Fruit fly (Drosophila melanogaster) whole organism, pupa: ENCODE measurements around the gene Hnf4.

Experiments
- CG10348 ChIP-seq: fragments of 200-800 bp; sonication (Bioruptor generic); IDR thresholded peaks from 2 replicates; pipeline ENCODE4 v1.3.6; 2022; ENCODE audit warnings: missing biosample characterization, missing genetic modification characterization
- CG12605 ChIP-seq: fragments of 200-800 bp; sonication (Bioruptor generic); IDR thresholded peaks from 2 replicates; pipeline ENCODE4 v1.3.6; 2022; ENCODE audit warnings: missing biosample characterization, missing genetic modification characterization
- CG13204 ChIP-seq: fragments of 200-800 bp; sonication (Bioruptor generic); optimal IDR thresholded peaks from 2 replicates; lab custom pipeline; 2018; ENCODE audit warnings: missing biosample characterization, mild to moderate bottlenecking, missing genetic modification characterization, moderate library complexity
- CG14655 ChIP-seq: fragments of 200-800 bp; sonication (Bioruptor generic); optimal IDR thresholded peaks from 3 replicates; lab custom pipeline; 2017; ENCODE audit warnings: mild to moderate bottlenecking, missing biosample characterization, missing genetic modification reagents, missing genetic modification characterization
- CG15710 ChIP-seq: fragments of 200-800 bp; sonication (Bioruptor generic); optimal IDR thresholded peaks from 2 replicates; lab custom pipeline; 2018; ENCODE audit warnings: missing biosample characterization, mild to moderate bottlenecking, missing genetic modification characterization, moderate library complexity
- CG17806 ChIP-seq: fragments of 200-800 bp; sonication (Bioruptor generic); optimal IDR thresholded peaks from 2 replicates; lab custom pipeline; 2018; ENCODE audit warnings: missing biosample characterization, mild to moderate bottlenecking, missing genetic modification characterization, moderate library complexity
- CG32121 ChIP-seq: fragments of 200-800 bp; sonication (Bioruptor generic); IDR thresholded peaks from 2 replicates; pipeline ENCODE4 v1.3.6; 2022; ENCODE audit warnings: missing biosample characterization, missing genetic modification characterization
- CG34367 ChIP-seq: fragments of 200-800 bp; sonication (Bioruptor generic); optimal IDR thresholded peaks from 2 replicates; lab custom pipeline; 2018; ENCODE audit warnings: missing biosample characterization, mild to moderate bottlenecking, missing genetic modification characterization
- CG4496 ChIP-seq: fragments of 200-800 bp; sonication (Bioruptor generic); IDR thresholded peaks from 3 replicates; pipeline ENCODE4 v1.3.6; 2022; ENCODE audit warnings: missing biosample characterization, missing genetic modification characterization
- CG8159 ChIP-seq: fragments of 200-800 bp; sonication (Bioruptor generic); optimal IDR thresholded peaks from 3 replicates; lab custom pipeline; 2018; ENCODE audit warnings: missing biosample characterization, mild to moderate bottlenecking, missing genetic modification characterization, moderate library complexity
- CG8301 ChIP-seq: fragments of 200-800 bp; sonication (Bioruptor generic); optimal IDR thresholded peaks from 2 replicates; lab custom pipeline; 2018; ENCODE audit warnings: missing biosample characterization, mild to moderate bottlenecking, missing genetic modification characterization
- CG9948 ChIP-seq: fragments of 200-800 bp; sonication (Bioruptor generic); optimal IDR thresholded peaks from 2 replicates; lab custom pipeline; 2018; ENCODE audit warnings: missing biosample characterization, mild to moderate bottlenecking, missing genetic modification characterization, moderate library complexity
- D1 ChIP-seq: fragments of 200-800 bp; sonication (Bioruptor generic); optimal IDR thresholded peaks from 2 replicates; lab custom pipeline; 2018; ENCODE audit warnings: missing biosample characterization, mild to moderate bottlenecking, missing genetic modification characterization, moderate library complexity
- EcR ChIP-seq: fragments of 200-800 bp; sonication (Bioruptor generic); optimal IDR thresholded peaks from 3 replicates; lab custom pipeline; 2019; ENCODE audit warnings: missing biosample characterization, missing genetic modification characterization, mild to moderate bottlenecking, moderate library complexity, missing genetic modification reagents
- Ets98B ChIP-seq: fragments of 200-800 bp; sonication (Bioruptor generic); IDR thresholded peaks from 2 replicates; pipeline ENCODE4 v1.3.6; 2022; ENCODE audit warnings: missing biosample characterization, missing genetic modification characterization
- Pif1A ChIP-seq: fragments of 200-800 bp; sonication (Bioruptor generic); optimal IDR thresholded peaks from 3 replicates; lab custom pipeline; 2016; ENCODE audit warnings: missing biosample characterization, missing genetic modification characterization
- Pif1B ChIP-seq: fragments of 200-800 bp; sonication (Bioruptor generic); optimal IDR thresholded peaks from 3 replicates; lab custom pipeline; 2016; ENCODE audit warnings: missing biosample characterization, missing genetic modification characterization
- Snoo ChIP-seq: fragments of 200-800 bp; sonication (Bioruptor generic); optimal IDR thresholded peaks from 3 replicates; lab custom pipeline; 2017; ENCODE audit warnings: missing biosample characterization, mild to moderate bottlenecking, missing genetic modification characterization, inconsistent platforms
- fd96Ca ChIP-seq: fragments of 200-800 bp; sonication (Bioruptor generic); IDR thresholded peaks from 3 replicates; pipeline ENCODE4 v1.3.6; 2022; ENCODE audit warnings: missing biosample characterization, missing genetic modification characterization
- gl ChIP-seq: fragments of 200-800 bp; sonication (Bioruptor generic); optimal IDR thresholded peaks from 2 replicates; lab custom pipeline; 2018; ENCODE audit warnings: missing biosample characterization, mild to moderate bottlenecking, missing genetic modification characterization
- rn ChIP-seq: fragments of 200-800 bp; sonication (Bioruptor generic); IDR thresholded peaks from 2 replicates; pipeline ENCODE4 v1.3.6; 2022; ENCODE audit warnings: missing biosample characterization, missing genetic modification characterization

Gene Hnf4

DNA sequence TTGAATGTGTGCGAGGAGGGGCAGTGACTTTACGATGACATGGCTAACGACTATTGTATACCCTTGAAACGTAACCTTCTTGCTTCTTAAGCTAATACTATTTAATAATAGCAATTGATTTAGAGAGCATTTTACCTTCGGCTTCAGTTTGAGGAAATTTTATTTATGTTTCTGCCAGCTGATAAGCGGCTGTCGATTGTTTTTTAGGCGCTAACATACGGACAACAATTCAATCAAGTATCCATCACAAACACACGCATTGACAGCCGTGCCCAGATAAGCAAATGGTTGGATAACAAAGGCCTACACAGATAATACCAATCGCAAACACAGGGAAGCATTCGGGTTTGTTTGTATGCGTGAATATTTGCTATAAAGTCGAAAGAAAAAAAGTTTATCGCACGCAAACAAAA is 28.8 kb upstream of the Hnf4 start:
- TF ChIP-seq EcR (GFP tag; lab: Kevin White, UChicago): peak; percentile 62
- TF ChIP-seq CG34367 (tag; lab: Kevin White, UChicago): no peak
- TF ChIP-seq CG4496 (GFP tag; lab: Robert Waterston, UW): peak; percentile 20; the same call in 2 of the 3 replicates
- TF ChIP-seq Pif1A: no peak
- TF ChIP-seq CG8301: peak; percentile 6
- TF ChIP-seq CG14655 (GFP tag; lab: Kevin White, UChicago): no peak
- TF ChIP-seq CG9948 (tag; lab: Kevin White, UChicago): no peak
- no peak for TF ChIP-seq gl (tag; lab: Kevin White, UChicago)
- peak; percentile 34; the same call in 1 of the 2 replicates for TF ChIP-seq CG32121 (GFP tag; lab: Robert Waterston, UW)
- TF ChIP-seq CG8159 (tag; lab: Kevin White, UChicago): peak; percentile 5
- peak; percentile 34; the same call in 1 of the 2 replicates for TF ChIP-seq Ets98B
- TF ChIP-seq D1 (tag; lab: Kevin White, UChicago): no peak

DNA sequence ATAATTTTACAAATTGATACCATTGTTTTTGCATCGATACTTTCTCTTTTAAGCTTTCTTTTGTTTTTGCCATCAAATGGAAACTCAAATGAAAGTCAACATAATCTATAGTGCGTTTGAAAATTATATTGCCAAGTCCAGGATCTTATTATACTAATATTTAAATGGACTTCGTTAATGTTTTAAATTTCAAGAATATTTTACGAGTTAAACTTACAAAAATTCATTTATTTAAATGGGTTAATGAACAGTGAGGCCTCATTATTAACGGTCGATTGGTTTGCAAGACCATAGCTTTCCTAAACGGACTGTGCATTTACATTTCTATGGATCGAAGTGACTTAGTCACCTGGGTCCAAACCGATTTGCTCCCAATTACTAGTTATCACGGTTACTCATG is 27.0 kb upstream of the Hnf4 start:
- TF ChIP-seq CG9948 (tag; lab: Kevin White, UChicago): no peak
- no peak for TF ChIP-seq CG10348
- no peak for TF ChIP-seq CG32121 (GFP tag; lab: Robert Waterston, UW)
- no peak for TF ChIP-seq CG14655 (GFP tag; lab: Kevin White, UChicago)
- TF ChIP-seq CG15710 (tag; lab: Kevin White, UChicago): no peak
- TF ChIP-seq CG8159 (tag; lab: Kevin White, UChicago): no peak
- no peak for TF ChIP-seq D1 (tag; lab: Kevin White, UChicago)

DNA sequence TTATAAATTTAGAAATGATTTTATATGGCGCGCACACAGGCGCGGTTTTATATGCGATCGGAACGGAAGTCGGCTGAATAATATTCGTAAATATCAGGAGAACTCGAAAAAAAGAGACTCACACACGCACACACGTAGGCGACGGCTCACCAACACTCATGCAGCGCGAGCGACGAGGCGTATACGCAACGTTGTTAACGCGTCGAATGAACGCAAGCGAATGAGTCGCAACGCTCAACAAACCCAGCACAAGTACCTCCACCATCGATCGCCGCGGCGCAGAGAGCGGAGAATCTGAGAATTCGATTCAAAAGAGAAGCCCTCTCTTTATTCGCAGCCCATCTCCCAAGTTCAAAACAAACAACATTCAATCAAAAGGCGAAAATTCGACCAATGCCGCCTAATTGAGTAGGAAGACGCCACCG is 26.2 kb upstream of the Hnf4 start:
- TF ChIP-seq Pif1B (GFP tag; lab: Kevin White, UChicago): no peak
- TF ChIP-seq fd96Ca (GFP tag; lab: Robert Waterston, UW): no peak; the same call in 2 of the 3 replicates
- TF ChIP-seq CG32121 (GFP tag; lab: Robert Waterston, UW): peak; percentile 61; the same call in 1 of the 2 replicates
- TF ChIP-seq gl (tag; lab: Kevin White, UChicago): peak; percentile 9
- no peak for TF ChIP-seq CG14655 (GFP tag; lab: Kevin White, UChicago)
- TF ChIP-seq CG13204 (GFP tag; lab: Kevin White, UChicago): peak; percentile 14
- TF ChIP-seq Snoo (tag; lab: Kevin White, UChicago): peak; percentile 45
- no peak for TF ChIP-seq CG34367 (tag; lab: Kevin White, UChicago)
- TF ChIP-seq CG4496 (GFP tag; lab: Robert Waterston, UW): peak; percentile 64; the same call in 1 of the 3 replicates
- TF ChIP-seq CG9948 (tag; lab: Kevin White, UChicago): no peak
- TF ChIP-seq CG15710 (tag; lab: Kevin White, UChicago): no peak
- TF ChIP-seq CG8301: no peak
- peak; percentile 4 for TF ChIP-seq CG8159 (tag; lab: Kevin White, UChicago)
- no peak for TF ChIP-seq CG17806 (tag; lab: Kevin White, UChicago)
- no peak for TF ChIP-seq rn
- TF ChIP-seq D1 (tag; lab: Kevin White, UChicago): no peak
- peak; percentile 70; the same call in 1 of the 2 replicates for TF ChIP-seq Ets98B
- TF ChIP-seq CG12605 (GFP tag; lab: Robert Waterston, UW): peak; percentile 79
- TF ChIP-seq CG10348: no peak
- TF ChIP-seq Pif1A: peak; percentile 34
- peak; percentile 84 for TF ChIP-seq EcR (GFP tag; lab: Kevin White, UChicago)
- TF ChIP-seq, all 21 proteins: peak for 10

DNA sequence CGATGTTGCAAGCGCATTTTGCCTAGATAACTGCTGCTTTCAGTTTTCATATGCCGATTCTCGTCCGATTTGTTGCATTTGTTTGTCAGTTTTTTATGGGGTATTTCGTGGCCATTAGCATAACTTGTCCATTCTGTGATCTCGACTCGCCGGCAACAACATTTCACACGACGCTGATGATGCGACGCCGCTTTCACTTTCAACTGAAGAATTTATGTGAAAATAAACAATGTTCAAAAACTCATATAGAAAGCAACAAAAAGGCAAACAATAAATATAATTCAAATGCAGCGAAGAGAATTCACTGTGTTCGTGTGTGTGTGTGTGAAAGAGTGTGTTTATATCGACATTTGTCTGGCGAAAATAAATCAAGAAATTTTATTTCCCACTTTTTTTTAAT is 25.6 kb upstream of the Hnf4 start:
- no peak for TF ChIP-seq EcR (GFP tag; lab: Kevin White, UChicago)
- no peak for TF ChIP-seq CG13204 (GFP tag; lab: Kevin White, UChicago)
- TF ChIP-seq Pif1A: no peak
- no peak for TF ChIP-seq CG34367 (tag; lab: Kevin White, UChicago)
- no peak for TF ChIP-seq CG4496 (GFP tag; lab: Robert Waterston, UW)
- TF ChIP-seq CG8159 (tag; lab: Kevin White, UChicago): no peak
- TF ChIP-seq CG9948 (tag; lab: Kevin White, UChicago): no peak
- no peak for TF ChIP-seq Ets98B
- TF ChIP-seq Pif1B (GFP tag; lab: Kevin White, UChicago): no peak
- TF ChIP-seq CG15710 (tag; lab: Kevin White, UChicago): no peak
- TF ChIP-seq Snoo (tag; lab: Kevin White, UChicago): no peak
- no peak for TF ChIP-seq fd96Ca (GFP tag; lab: Robert Waterston, UW)
- no peak for TF ChIP-seq rn
- no peak for TF ChIP-seq CG17806 (tag; lab: Kevin White, UChicago)
- no peak for TF ChIP-seq CG8301
- no peak for TF ChIP-seq CG12605 (GFP tag; lab: Robert Waterston, UW)
- TF ChIP-seq CG32121 (GFP tag; lab: Robert Waterston, UW): no peak

DNA sequence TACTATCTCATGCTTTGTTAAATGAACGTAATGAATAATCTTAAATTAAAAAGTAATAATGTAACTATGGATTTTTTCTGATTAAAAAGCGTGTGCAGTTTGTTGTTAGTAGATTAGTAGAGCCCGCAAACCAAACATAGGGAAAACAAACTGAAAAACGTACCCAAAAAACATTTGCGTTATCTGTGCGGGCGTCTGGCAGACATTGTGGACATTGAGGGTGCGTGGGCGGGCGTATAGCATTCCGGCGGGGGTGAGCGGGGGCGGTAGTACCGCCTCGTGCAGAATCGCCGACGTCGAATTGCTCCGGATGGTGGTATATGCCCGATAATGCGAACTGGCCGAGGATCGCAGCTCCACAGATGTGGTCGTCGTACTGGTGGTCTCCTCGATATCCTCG is 24.9 kb upstream of the Hnf4 start:
- TF ChIP-seq rn (no peak), CG4496 (GFP tag; lab: Robert Waterston, UW) (no peak), CG8159 (tag; lab: Kevin White, UChicago) (no peak), CG10348 (no peak), Ets98B (no peak), fd96Ca (GFP tag; lab: Robert Waterston, UW) (no peak), D1 (tag; lab: Kevin White, UChicago) (no peak), EcR (GFP tag; lab: Kevin White, UChicago) (no peak), CG8301 (no peak), CG17806 (tag; lab: Kevin White, UChicago) (no peak), Pif1B (GFP tag; lab: Kevin White, UChicago) (no peak), CG32121 (GFP tag; lab: Robert Waterston, UW) (no peak)

DNA sequence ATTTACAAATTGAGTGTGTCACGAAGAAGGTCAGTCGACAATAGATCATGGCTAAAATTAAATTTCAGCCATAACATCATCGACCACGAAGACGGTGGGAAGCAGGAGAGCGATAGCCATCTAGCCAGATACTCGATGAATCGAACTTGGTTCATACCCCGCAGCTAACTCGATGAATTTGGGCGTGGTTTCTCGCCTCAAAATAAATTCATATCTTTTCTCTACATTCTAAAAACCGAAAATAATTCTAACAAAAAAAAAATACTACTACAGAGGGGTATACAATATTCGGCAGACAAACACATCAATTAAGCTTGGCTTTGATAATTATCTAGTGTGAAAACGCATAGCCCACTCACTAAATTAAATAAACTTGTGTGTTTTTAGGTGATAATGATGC is 23.3 kb upstream of the Hnf4 start:
- 0 out of 2 replicates have a peak, but pooled peaks have one; percentile 27 for TF ChIP-seq Ets98B
- no peak for TF ChIP-seq CG4496 (GFP tag; lab: Robert Waterston, UW)
- TF ChIP-seq CG32121 (GFP tag; lab: Robert Waterston, UW): no peak
- no peak for TF ChIP-seq EcR (GFP tag; lab: Kevin White, UChicago)
- TF ChIP-seq Pif1A: peak; percentile 7
- TF ChIP-seq CG8159 (tag; lab: Kevin White, UChicago): no peak
- TF ChIP-seq CG15710 (tag; lab: Kevin White, UChicago): no peak
- TF ChIP-seq CG9948 (tag; lab: Kevin White, UChicago): peak; percentile 6
- TF ChIP-seq CG8301: no peak
- TF ChIP-seq Pif1B (GFP tag; lab: Kevin White, UChicago): no peak
- TF ChIP-seq CG12605 (GFP tag; lab: Robert Waterston, UW): no peak
- TF ChIP-seq gl (tag; lab: Kevin White, UChicago): no peak
- no peak for TF ChIP-seq CG10348
